Fruit fly (Drosophila melanogaster): ENCODE results near the gene obst-I.

dm6 chr3L:2265692-2266444 lies 1.8 kb upstream of the obst-I start, which contains the start of the genes ecd and CG13806:
- TF ChIP-seq EcR (GFP tag; optimal IDR thresholded peaks at IDR 0.05): no peak
- no peak for TF ChIP-seq Dll (optimal IDR thresholded peaks at IDR 0.05)
